Fruit fly (Drosophila melanogaster) whole organism, embryonic: ENCODE data around the gene dob.
A peak's percentile ranks its signal among the peaks of the same experiment; 100 is the strongest.

Source experiments
- Adf1 ChIP-seq: fragments of 200-800 bp; sonication (Bioruptor generic); IDR thresholded peaks from 2 replicates; pipeline ENCODE4 v1.3.6; 2022; ENCODE audit warnings: missing biosample characterization, missing genetic modification characterization
- Aef1 ChIP-seq: fragments of 200-800 bp; sonication (Bioruptor generic); IDR thresholded peaks from 3 replicates; pipeline ENCODE4 v1.3.6; 2022; ENCODE audit warnings: missing biosample characterization, missing genetic modification characterization
- Atf3 ChIP-seq: fragments of 200-800 bp; sonication (Bioruptor generic); optimal IDR thresholded peaks from 3 replicates; lab custom pipeline; 2016; ENCODE audit warnings: missing biosample characterization, missing genetic modification characterization
- Bteb2 ChIP-seq: fragments of 200-800 bp; sonication (Bioruptor generic); optimal IDR thresholded peaks from 2 replicates; lab custom pipeline; 2016; ENCODE audit warnings: missing biosample characterization, missing genetic modification characterization
- CG10209 ChIP-seq: fragments of 200-800 bp; sonication (Bioruptor generic); optimal IDR thresholded peaks from 3 replicates; lab custom pipeline; 2017; ENCODE audit warnings: missing biosample characterization, mild to moderate bottlenecking, missing genetic modification characterization, missing genetic modification reagents
- CG10543 ChIP-seq: fragments of 200-800 bp; sonication (Bioruptor generic); optimal IDR thresholded peaks from 3 replicates; lab custom pipeline; 2017; ENCODE audit warnings: missing biosample characterization, mild to moderate bottlenecking, missing genetic modification characterization, moderate library complexity
- CG16863 ChIP-seq: fragments of 200-800 bp; sonication (Bioruptor generic); optimal IDR thresholded peaks from 3 replicates; lab custom pipeline; 2016; ENCODE audit warnings: missing biosample characterization, missing genetic modification characterization
- CG2120 ChIP-seq: fragments of 200-800 bp; sonication (Bioruptor generic); optimal IDR thresholded peaks from 3 replicates; lab custom pipeline; 2016; ENCODE audit warnings: missing biosample characterization, missing genetic modification characterization
- CG31224 ChIP-seq: fragments of 200-800 bp; sonication (Bioruptor generic); IDR thresholded peaks from 2 replicates; pipeline ENCODE4 v1.3.6; 2022; ENCODE audit warnings: missing biosample characterization, missing genetic modification characterization
- CG3163 ChIP-seq: fragments of 200-800 bp; sonication (Bioruptor generic); optimal IDR thresholded peaks from 3 replicates; lab custom pipeline; 2016; ENCODE audit warnings: missing biosample characterization, missing genetic modification characterization
- CG6175 ChIP-seq: fragments of 200-800 bp; sonication (Bioruptor generic); IDR thresholded peaks from 3 replicates; pipeline ENCODE4 v1.3.6; 2022; ENCODE audit warnings: missing biosample characterization, missing genetic modification characterization
- CG6254 ChIP-seq: fragments of 200-800 bp; sonication (Bioruptor generic); optimal IDR thresholded peaks from 3 replicates; lab custom pipeline; 2017; ENCODE audit warnings: mild to moderate bottlenecking, missing biosample characterization, missing genetic modification reagents, missing genetic modification characterization
- CG7357 ChIP-seq: fragments of 200-800 bp; sonication (Bioruptor generic); IDR thresholded peaks from 3 replicates; pipeline ENCODE4 v1.3.6; 2022; ENCODE audit warnings: missing biosample characterization, missing genetic modification characterization
- CG7556 ChIP-seq: fragments of 200-800 bp; sonication (Bioruptor generic); optimal IDR thresholded peaks from 2 replicates; lab custom pipeline; 2017; ENCODE audit warnings: missing biosample characterization, mild to moderate bottlenecking, missing genetic modification characterization
- CG7839 ChIP-seq: fragments of 200-800 bp; sonication (Bioruptor generic); optimal IDR thresholded peaks from 3 replicates; lab custom pipeline; 2018; ENCODE audit warnings: missing biosample characterization, mild to moderate bottlenecking, missing genetic modification characterization, moderate library complexity
- CG8281 ChIP-seq: fragments of 200-800 bp; sonication (Bioruptor generic); optimal IDR thresholded peaks from 2 replicates; lab custom pipeline; 2018; ENCODE audit warnings: missing biosample characterization, mild to moderate bottlenecking, missing genetic modification characterization, moderate library complexity
- CG8388 ChIP-seq: fragments of 200-800 bp; sonication (Bioruptor generic); optimal IDR thresholded peaks from 2 replicates; lab custom pipeline; 2019; ENCODE audit warnings: missing biosample characterization, mild to moderate bottlenecking, missing genetic modification characterization, moderate library complexity
- CG9932 ChIP-seq: fragments of 200-800 bp; sonication (Bioruptor generic); IDR thresholded peaks from 2 replicates; pipeline ENCODE4 v1.3.6; 2022; ENCODE audit warnings: missing biosample characterization, missing genetic modification characterization
- D ChIP-seq, 2 experiments: fragments of 200-800 bp in 1 of 2; fragments of >200 bp in 1 of 2; sonication (Bioruptor generic) in 1 of 2; optimal IDR thresholded peaks; 2 replicates in 1 of 2; 3 replicates in 1 of 2; lab custom pipeline; 2017; ENCODE audit warnings: mild to moderate bottlenecking in 1 of 2, missing biosample characterization in 1 of 2, missing genetic modification characterization in 1 of 2, missing genetic modification reagents in 1 of 2
- Doc2 ChIP-seq: fragments of 200-800 bp; sonication (Bioruptor generic); IDR thresholded peaks from 2 replicates; pipeline ENCODE4 v1.3.6; 2022; ENCODE audit warnings: missing biosample characterization, missing genetic modification characterization
- Ets97D ChIP-seq: fragments of 200-800 bp; sonication (Bioruptor generic); optimal IDR thresholded peaks from 3 replicates; lab custom pipeline; 2016; ENCODE audit warnings: missing biosample characterization, missing genetic modification characterization
- HLH54F ChIP-seq: fragments of 200-800 bp; sonication (Bioruptor generic); optimal IDR thresholded peaks from 3 replicates; lab custom pipeline; 2016; ENCODE audit warnings: missing biosample characterization, missing genetic modification characterization
- NC2α ChIP-seq: fragments of 200-800 bp; sonication (Bioruptor generic); optimal IDR thresholded peaks from 2 replicates; lab custom pipeline; 2016; ENCODE audit warnings: missing biosample characterization, missing genetic modification characterization
- PHDP ChIP-seq: fragments of 200-800 bp; sonication (Bioruptor generic); optimal IDR thresholded peaks from 3 replicates; lab custom pipeline; 2018; ENCODE audit warnings: missing biosample characterization, mild to moderate bottlenecking, missing genetic modification characterization, moderate library complexity
- Six4 ChIP-seq: fragments of 200-800 bp; sonication (Bioruptor generic); optimal IDR thresholded peaks from 2 replicates; lab custom pipeline; 2016; ENCODE audit warnings: missing biosample characterization, missing genetic modification characterization
- Tbp ChIP-seq: fragments of >200 bp; optimal IDR thresholded peaks from 2 replicates; lab custom pipeline; 2018; ENCODE audit warnings: missing biosample characterization, missing genetic modification characterization
- Vsx1 ChIP-seq: fragments of 200-800 bp; sonication (Bioruptor generic); optimal IDR thresholded peaks from 2 replicates; lab custom pipeline; 2017; ENCODE audit warnings: missing biosample characterization, mild to moderate bottlenecking, missing genetic modification characterization, missing genetic modification reagents
- abd-A ChIP-seq: fragments of 200-800 bp; sonication (Bioruptor generic); optimal IDR thresholded peaks from 3 replicates; lab custom pipeline; 2019; ENCODE audit warnings: missing biosample characterization, mild to moderate bottlenecking, missing genetic modification characterization, moderate library complexity
- ci ChIP-seq: fragments of 200-800 bp; sonication (Bioruptor generic); IDR thresholded peaks from 3 replicates; pipeline ENCODE4 v1.3.6; 2022; ENCODE audit warnings: missing biosample characterization, missing genetic modification characterization
- danr ChIP-seq: fragments of 200-800 bp; sonication (Bioruptor generic); IDR thresholded peaks from 2 replicates; pipeline ENCODE4 v1.3.6; 2022; ENCODE audit warnings: missing biosample characterization, missing genetic modification characterization
- dmrt99B ChIP-seq: fragments of 200-800 bp; sonication (Bioruptor generic); optimal IDR thresholded peaks from 2 replicates; lab custom pipeline; 2018; ENCODE audit warnings: missing biosample characterization, mild to moderate bottlenecking, missing genetic modification characterization, moderate library complexity
- exex ChIP-seq: fragments of 200-800 bp; sonication (Bioruptor generic); optimal IDR thresholded peaks from 4 replicates; lab custom pipeline; 2018; ENCODE audit warnings: missing biosample characterization, mild to moderate bottlenecking, missing genetic modification characterization, moderate library complexity
- fd64A ChIP-seq: fragments of 200-800 bp; sonication (Bioruptor generic); optimal IDR thresholded peaks from 3 replicates; lab custom pipeline; 2018; ENCODE audit warnings: missing biosample characterization, mild to moderate bottlenecking, missing genetic modification characterization
- gfzf ChIP-seq: fragments of 200-800 bp; sonication (Bioruptor generic); optimal IDR thresholded peaks from 2 replicates; lab custom pipeline; 2016; ENCODE audit warnings: missing biosample characterization, mild to moderate bottlenecking, missing genetic modification characterization, moderate library complexity
- gro ChIP-seq: fragments of 200-800 bp; sonication (Bioruptor generic); optimal IDR thresholded peaks from 2 replicates; lab custom pipeline; 2016; ENCODE audit warnings: missing biosample characterization, missing genetic modification characterization
- her ChIP-seq: fragments of 200-800 bp; sonication (Bioruptor generic); optimal IDR thresholded peaks from 2 replicates; lab custom pipeline; 2016; ENCODE audit warnings: missing biosample characterization, missing genetic modification characterization
- inv ChIP-seq: fragments of 200-800 bp; sonication (Bioruptor generic); IDR thresholded peaks from 2 replicates; pipeline ENCODE4 v1.3.6; 2022; ENCODE audit warnings: missing biosample characterization, missing genetic modification characterization; ENCODE audit not compliant: partially characterized antibody
- luna ChIP-seq: fragments of 200-800 bp; sonication (Bioruptor generic); optimal IDR thresholded peaks from 2 replicates; lab custom pipeline; 2016; ENCODE audit warnings: missing biosample characterization, missing genetic modification characterization
- mam ChIP-seq: fragments of 200-800 bp; sonication (Bioruptor generic); optimal IDR thresholded peaks from 3 replicates; lab custom pipeline; 2016; ENCODE audit warnings: missing biosample characterization, missing genetic modification characterization
- nau ChIP-seq: fragments of 200-800 bp; sonication (Bioruptor generic); optimal IDR thresholded peaks from 3 replicates; lab custom pipeline; 2017; ENCODE audit warnings: missing biosample characterization, mild to moderate bottlenecking, missing genetic modification characterization, missing genetic modification reagents
- nerfin-1 ChIP-seq: fragments of 200-800 bp; sonication (Bioruptor generic); optimal IDR thresholded peaks from 3 replicates; lab custom pipeline; 2019; ENCODE audit warnings: missing biosample characterization, mild to moderate bottlenecking, missing genetic modification characterization, moderate library complexity
- p53 ChIP-seq: fragments of 200-800 bp; sonication (Bioruptor generic); optimal IDR thresholded peaks from 2 replicates; lab custom pipeline; 2016; ENCODE audit warnings: missing biosample characterization, missing genetic modification characterization
- pb ChIP-seq: fragments of 200-800 bp; sonication (Bioruptor generic); optimal IDR thresholded peaks from 3 replicates; lab custom pipeline; 2016; ENCODE audit warnings: missing biosample characterization, missing genetic modification characterization
- sqz ChIP-seq: fragments of 200-800 bp; sonication (Bioruptor generic); optimal IDR thresholded peaks from 3 replicates; lab custom pipeline; 2018; ENCODE audit warnings: missing biosample characterization, mild to moderate bottlenecking, missing genetic modification characterization
- tll ChIP-seq, 2 experiments: fragments of 200-800 bp in 1 of 2; fragments of >200 bp in 1 of 2; sonication (Bioruptor generic) in 1 of 2; optimal IDR thresholded peaks; 2 replicates each; lab custom pipeline; 2017 to 2019; ENCODE audit warnings: missing biosample characterization in 2 of 2, missing genetic modification characterization in 2 of 2, mild to moderate bottlenecking in 1 of 2, moderate library complexity in 1 of 2
- tup ChIP-seq: fragments of 200-800 bp; sonication (Bioruptor generic); optimal IDR thresholded peaks from 2 replicates; lab custom pipeline; 2016; ENCODE audit warnings: missing biosample characterization, mild to moderate bottlenecking, missing genetic modification characterization, moderate library complexity
- usp ChIP-seq: fragments of >200 bp; optimal IDR thresholded peaks from 2 replicates; lab custom pipeline; 2017; ENCODE audit warnings: missing biosample characterization, missing genetic modification characterization
- wdn ChIP-seq: fragments of 200-800 bp; sonication (Bioruptor generic); IDR thresholded peaks from 2 replicates; pipeline ENCODE4 v1.3.6; 2022; ENCODE audit warnings: missing biosample characterization, missing genetic modification characterization
- yki ChIP-seq: fragments of >200 bp; optimal IDR thresholded peaks from 3 replicates; lab custom pipeline; 2018
- zfh2 ChIP-seq: fragments of 200-800 bp; sonication (Bioruptor generic); optimal IDR thresholded peaks from 2 replicates; lab custom pipeline; 2016; ENCODE audit warnings: missing biosample characterization, missing genetic modification characterization

The dob gene

dm6 chrX:15084580-15085138, 17.9 kb downstream of the dob start, which contains the start of gene Cox17 (continued):
- peak; percentile 63; the same call in 2 of the 3 replicates for TF ChIP-seq ci
- peak; percentile 48 for TF ChIP-seq Atf3 (GFP tag; lab: Kevin White, UChicago)
- peak; percentile 75 for TF ChIP-seq inv (GFP tag; lab: Robert Waterston, UW)
- TF ChIP-seq Aef1 (GFP tag; lab: Robert Waterston, UW), result peak; percentile 69
- TF ChIP-seq gfzf (GFP tag; lab: Kevin White, UChicago), result no peak
- TF ChIP-seq Ets97D (GFP tag; lab: Kevin White, UChicago), result peak; percentile 45
- peak; percentile 56 for TF ChIP-seq abd-A
- peak; percentile 75 for TF ChIP-seq sqz (GFP tag; lab: Kevin White, UChicago)
- TF ChIP-seq CG31224 (GFP tag; lab: Robert Waterston, UW), result peak; percentile 43; the same call in 1 of the 2 replicates
- peak; percentile 33 for TF ChIP-seq CG16863 (GFP tag; lab: Kevin White, UChicago)
- TF ChIP-seq Vsx1 (GFP tag; lab: Kevin White, UChicago), result peak; percentile 70
- no peak for TF ChIP-seq Doc2 (GFP tag; lab: Robert Waterston, UW)
- TF ChIP-seq Six4, result peak; percentile 78
- TF ChIP-seq mam, result peak; percentile 78
- peak; percentile 41 for TF ChIP-seq Bteb2 (GFP tag; lab: Kevin White, UChicago)
- TF ChIP-seq luna, result no peak
- peak; percentile 86 for TF ChIP-seq CG7556
- TF ChIP-seq CG2120 (GFP tag; lab: Kevin White, UChicago), result peak; percentile 86
- TF ChIP-seq CG6175 (GFP tag; lab: Robert Waterston, UW), result no peak
- TF ChIP-seq D (optimal IDR thresholded peaks at IDR 0.05; lab: Kevin White, UChicago), result no peak
- TF ChIP-seq D (GFP tag; optimal IDR thresholded peaks at IDR 0.05; lab: Kevin White, UChicago), result peak; percentile 73
- TF ChIP-seq CG9932 (GFP tag; lab: Robert Waterston, UW), result peak; percentile 86
- no peak for TF ChIP-seq usp
- TF ChIP-seq PHDP, result peak; percentile 73
- peak; percentile 76 for TF ChIP-seq HLH54F
- no peak for TF ChIP-seq fd64A (GFP tag; lab: Kevin White, UChicago)
- TF ChIP-seq zfh2, result peak; percentile 86
- TF ChIP-seq CG6254 (GFP tag; lab: Kevin White, UChicago), result peak; percentile 43
- peak; percentile 47 for TF ChIP-seq exex (tag; lab: Kevin White, UChicago)
- peak; percentile 19 for TF ChIP-seq CG3163 (GFP tag; lab: Kevin White, UChicago)
- TF ChIP-seq dmrt99B (tag; lab: Kevin White, UChicago), result peak; percentile 83
- TF ChIP-seq gro (GFP tag; lab: Kevin White, UChicago), result peak; percentile 31
- no peak for TF ChIP-seq Adf1 (GFP tag; lab: Robert Waterston, UW)
- TF ChIP-seq CG7357 (GFP tag; lab: Robert Waterston, UW), result peak; percentile 56; the same call in 2 of the 3 replicates
- peak; percentile 77 for TF ChIP-seq CG8388
- TF ChIP-seq yki (lab: Kevin White, UChicago), result no peak
- peak; percentile 23 for TF ChIP-seq her (GFP tag; lab: Kevin White, UChicago)
- TF ChIP-seq NC2α (GFP tag; lab: Kevin White, UChicago), result no peak
- TF ChIP-seq tll (GFP tag; optimal IDR thresholded peaks at IDR 0.05; lab: Kevin White, UChicago), result peak in 1 of 2 experiments; percentile 51
- TF ChIP-seq p53 (GFP tag; lab: Kevin White, UChicago), result no peak
- TF ChIP-seq Tbp, result no peak
- TF ChIP-seq nau (GFP tag; lab: Kevin White, UChicago), result peak; percentile 73
- peak; percentile 23 for TF ChIP-seq tup
- TF ChIP-seq wdn (GFP tag; lab: Robert Waterston, UW), result no peak
- peak; percentile 84 for TF ChIP-seq CG7839 (tag; lab: Kevin White, UChicago)
- peak; percentile 86 for TF ChIP-seq CG10209 (GFP tag; lab: Kevin White, UChicago)
- TF ChIP-seq pb (GFP tag; lab: Kevin White, UChicago), result no peak
- peak; percentile 75 for TF ChIP-seq nerfin-1 (tag; lab: Kevin White, UChicago)
- TF ChIP-seq danr (GFP tag; lab: Robert Waterston, UW), result peak; percentile 33; the same call in 1 of the 2 replicates
- peak; percentile 90 for TF ChIP-seq CG10543
- TF ChIP-seq CG8281 (tag; lab: Kevin White, UChicago), result peak; percentile 65
